Worm (Caenorhabditis elegans) whole organism, L4/young adult: ENCODE results near the gene srg-46.

ENCODE experiments used
- W03F9.2 ChIP-seq: fragments of 150-350 bp; optimal IDR thresholded peaks from 2 replicates; lab custom pipeline; 2014; ENCODE audit warnings: missing biosample characterization, missing genetic modification characterization
- dao-5 ChIP-seq: sonication (generic microtip); optimal IDR thresholded peaks from 2 replicates; lab custom pipeline; 2016; ENCODE audit warnings: missing genotype, missing genetic modification characterization, moderate library complexity, missing compliant biosample characterization

ce11 chrV:13363415-13363814 is at the start of gene srg-46:
- TF ChIP-seq dao-5 (tag; lab: Kevin White, UChicago) = no peak
- no peak for TF ChIP-seq W03F9.2 (tag; lab: Kevin White, UChicago)
